Fruit fly (Drosophila melanogaster): ENCODE measurements around the gene CG34404.
A peak's percentile ranks its signal among the peaks of the same experiment; 100 is the strongest.

The CG34404 gene

DNA sequence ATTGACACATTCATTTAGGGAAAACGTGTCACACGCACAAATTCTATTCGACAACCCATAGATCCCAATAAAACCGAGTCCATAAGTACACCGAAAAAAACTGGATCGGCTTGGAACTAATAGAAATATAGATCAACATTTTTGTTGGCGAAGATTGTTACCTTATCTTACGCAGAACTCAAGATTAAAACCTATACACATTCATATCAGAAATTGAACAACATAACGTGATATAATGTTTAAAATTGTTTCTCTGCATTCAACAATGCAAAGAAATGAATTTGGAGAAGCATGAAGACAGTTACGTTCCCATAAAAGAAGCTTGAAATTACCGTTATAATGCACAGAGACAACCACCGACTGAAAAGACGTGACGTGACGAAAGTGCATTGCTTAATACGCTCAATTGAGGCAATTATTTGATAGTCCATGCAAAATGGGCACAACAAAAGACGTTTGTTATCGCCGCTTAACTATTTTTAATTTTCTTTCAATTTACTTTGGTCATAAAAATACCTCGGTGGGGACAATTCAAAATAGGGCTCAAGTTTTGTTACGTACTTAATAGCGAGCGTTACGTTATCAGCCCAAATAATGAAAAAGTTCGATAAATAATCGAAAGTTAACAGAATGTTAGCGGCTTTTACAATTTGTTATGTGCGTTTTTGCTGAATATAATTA, 27.3 kb downstream of the CG34404 start, which contains the start of gene SerRS-m (continued):
- no peak for TF ChIP-seq Abd-B (GFP tag; optimal IDR thresholded peaks at IDR 0.05)
- TF ChIP-seq kay (GFP tag; optimal IDR thresholded peaks at IDR 0.05) = no peak
- peak; percentile 28 for TF ChIP-seq gsb-n (tag; optimal IDR thresholded peaks at IDR 0.05)
- no peak for TF ChIP-seq CG5953 (GFP tag; IDR thresholded peaks at IDR 0.05)
- no peak for TF ChIP-seq Atf-2 (GFP tag; optimal IDR thresholded peaks at IDR 0.05)
- TF ChIP-seq grau (tag; optimal IDR thresholded peaks at IDR 0.05) = peak; percentile 13
- no peak for TF ChIP-seq Sox100B (GFP tag; optimal IDR thresholded peaks at IDR 0.05)
- TF ChIP-seq CG3726 (GFP tag; IDR thresholded peaks at IDR 0.05) = no peak
- TF ChIP-seq tx (GFP tag; optimal IDR thresholded peaks at IDR 0.05) = no peak
- TF ChIP-seq pita (GFP tag; optimal IDR thresholded peaks at IDR 0.05) = no peak
- no peak for TF ChIP-seq CHES-1-like (GFP tag; optimal IDR thresholded peaks at IDR 0.05)
- no peak for TF ChIP-seq CG18011 (GFP tag; optimal IDR thresholded peaks at IDR 0.05)
- TF ChIP-seq CG4328 (GFP tag; optimal IDR thresholded peaks at IDR 0.05) = no peak
- no peak for TF ChIP-seq CG14050 (GFP tag; IDR thresholded peaks at IDR 0.05)
- no peak for TF ChIP-seq Hr39 (optimal IDR thresholded peaks at IDR 0.05)
- TF ChIP-seq B-H1 (GFP tag; IDR thresholded peaks at IDR 0.05) = no peak
- no peak for TF ChIP-seq Hr3 (GFP tag; optimal IDR thresholded peaks at IDR 0.05)
- TF ChIP-seq cwo (GFP tag; optimal IDR thresholded peaks at IDR 0.05) = no peak
- no peak for TF ChIP-seq CG4282 (GFP tag; optimal IDR thresholded peaks at IDR 0.05)
- TF ChIP-seq Dref (GFP tag; IDR thresholded peaks at IDR 0.05) = peak; percentile 45
- TF ChIP-seq CG15514 (GFP tag; optimal IDR thresholded peaks at IDR 0.05) = no peak
- TF ChIP-seq row (GFP tag; IDR thresholded peaks at IDR 0.05) = no peak
- TF ChIP-seq unc-4 (GFP tag; IDR thresholded peaks at IDR 0.05; ENCODE audit: partially characterized antibody) = no peak; the same call in 1 of the 2 replicates
- TF ChIP-seq HLH4C (GFP tag; IDR thresholded peaks at IDR 0.05; ENCODE audit: partially characterized antibody) = no peak
- no peak for TF ChIP-seq bcd (GFP tag; optimal IDR thresholded peaks at IDR 0.05)
- TF ChIP-seq CG4707 (GFP tag; optimal IDR thresholded peaks at IDR 0.05) = no peak
- no peak for TF ChIP-seq CrebB (tag; optimal IDR thresholded peaks at IDR 0.05)
- no peak for TF ChIP-seq sim (GFP tag; IDR thresholded peaks at IDR 0.05)
- peak; percentile 0 for TF ChIP-seq exex (tag; optimal IDR thresholded peaks at IDR 0.05)
- TF ChIP-seq Ptx1 (GFP tag; IDR thresholded peaks at IDR 0.05) = no peak
- no peak for TF ChIP-seq CG4424 (GFP tag; optimal IDR thresholded peaks at IDR 0.05)
- TF ChIP-seq insv (GFP tag; optimal IDR thresholded peaks at IDR 0.05) = no peak
- no peak for TF ChIP-seq sens-2 (GFP tag; IDR thresholded peaks at IDR 0.05)
- no peak for TF ChIP-seq z (GFP tag; IDR thresholded peaks at IDR 0.05)
- no peak for TF ChIP-seq CG14667 (GFP tag; IDR thresholded peaks at IDR 0.05)
- no peak for TF ChIP-seq CG16863 (GFP tag; optimal IDR thresholded peaks at IDR 0.05)
- no peak for TF ChIP-seq nau (GFP tag; optimal IDR thresholded peaks at IDR 0.05)
- TF ChIP-seq esg (GFP tag; conservative IDR thresholded peaks at IDR 0.05) = no peak; the same call in 1 of the 2 replicates
- TF ChIP-seq CG7928 (GFP tag; optimal IDR thresholded peaks at IDR 0.05) = no peak
- TF ChIP-seq CG6683 (GFP tag; optimal IDR thresholded peaks at IDR 0.05) = no peak
- no peak for TF ChIP-seq NFAT (GFP tag; IDR thresholded peaks at IDR 0.05)
- no peak for TF ChIP-seq ind (GFP tag; optimal IDR thresholded peaks at IDR 0.05)
- no peak for TF ChIP-seq CG6254 (GFP tag; optimal IDR thresholded peaks at IDR 0.05)
- TF ChIP-seq CG4854 (GFP tag; optimal IDR thresholded peaks at IDR 0.05) = no peak
- no peak for TF ChIP-seq psq (GFP tag; optimal IDR thresholded peaks at IDR 0.05)
- TF ChIP-seq ro (GFP tag; IDR thresholded peaks at IDR 0.05) = no peak
- TF ChIP-seq Ets65A (GFP tag) = peak; percentile 34
- no peak for TF ChIP-seq hbn (GFP tag; IDR thresholded peaks at IDR 0.05; ENCODE audit: partially characterized antibody)
- no peak for TF ChIP-seq Xbp1 (GFP tag; optimal IDR thresholded peaks at IDR 0.05)
- no peak for TF ChIP-seq CG3163 (GFP tag; optimal IDR thresholded peaks at IDR 0.05)
- no peak for TF ChIP-seq tgo (GFP tag; IDR thresholded peaks at IDR 0.05)
- TF ChIP-seq cas (GFP tag; IDR thresholded peaks at IDR 0.05) = no peak
